Worm (Caenorhabditis elegans): Measurements from ENCODE around the gene gana-1.

The gana-1 gene

ce11 chrV:12039755-12040154 is 47.3 kb upstream of the gana-1 start:
- peak; percentile 34 for TF ChIP-seq nhr-85 (tag)
- TF ChIP-seq nhr-84 (tag; optimal IDR thresholded peaks at IDR 0.05) = no peak
- no peak for TF ChIP-seq aha-1 (tag; optimal IDR thresholded peaks at IDR 0.05)
- TF ChIP-seq lin-14 (GFP tag; optimal IDR thresholded peaks at IDR 0.05) = peak; percentile 29
- no peak for TF ChIP-seq nhr-237 (tag; optimal IDR thresholded peaks at IDR 0.05)
- TF ChIP-seq F16B12.6 (tag; optimal IDR thresholded peaks at IDR 0.05) = no peak
- no peak for TF ChIP-seq dsc-1 (tag; optimal IDR thresholded peaks at IDR 0.05)
- no peak for TF ChIP-seq snu-23 (GFP tag; optimal IDR thresholded peaks at IDR 0.05)
- TF ChIP-seq blmp-1 (tag; optimal IDR thresholded peaks at IDR 0.05) = peak; percentile 28
- TF ChIP-seq sox-4 (tag; optimal IDR thresholded peaks at IDR 0.05) = no peak
- TF ChIP-seq xbp-1 (tag; optimal IDR thresholded peaks at IDR 0.05) = no peak

DNA sequence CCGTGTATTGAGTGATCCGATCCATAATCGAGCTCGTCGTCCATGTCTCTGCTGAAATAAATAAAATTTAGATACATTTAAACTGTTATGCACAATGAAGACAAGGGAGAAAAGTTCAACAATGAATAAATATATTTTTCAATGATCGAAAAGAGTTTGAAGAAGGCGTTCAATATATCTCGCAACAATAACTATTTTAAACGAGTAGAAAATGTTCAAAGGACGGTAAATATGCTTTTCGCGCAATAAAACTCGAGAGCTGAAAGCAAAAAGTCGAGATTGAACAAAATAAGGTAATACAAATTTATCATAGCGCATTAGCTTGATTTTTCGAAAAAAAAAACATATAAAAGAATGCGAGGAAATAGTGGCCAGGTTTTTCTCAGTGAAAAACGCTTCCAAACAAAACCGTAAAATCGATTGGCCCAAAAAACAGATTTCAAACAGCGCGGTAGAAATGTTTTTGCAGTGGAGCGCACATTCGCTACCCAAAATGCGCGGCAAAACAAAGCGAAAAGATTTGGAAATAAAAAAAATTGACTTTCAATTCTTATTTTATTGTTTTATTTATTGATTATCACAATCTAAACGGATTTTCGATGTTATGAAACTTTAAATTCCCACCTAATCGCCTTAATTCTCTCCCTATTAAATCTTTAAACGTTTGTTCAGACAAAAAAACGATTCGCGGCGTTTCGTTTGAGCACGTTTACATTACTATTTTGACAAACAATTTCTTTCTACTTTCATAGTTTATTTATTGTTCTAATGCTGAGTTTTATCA is 46.0 kb upstream of the gana-1 start, which contains the start of the genes kup-1 and F10C2.4:
TSS of gene kup-1 (minus strand) at position 51 of the 784 bp plus-strand sequence.
TSS of gene F10C2.4 (plus strand) at position 734 of the 784 bp plus-strand sequence.
- no peak for TF ChIP-seq unc-130 (tag; optimal IDR thresholded peaks at IDR 0.05)
- TF ChIP-seq alr-1 (tag; optimal IDR thresholded peaks at IDR 0.05; ENCODE audit: borderline replicate concordance) = no peak
- no peak for TF ChIP-seq ztf-4 (tag; optimal IDR thresholded peaks at IDR 0.05)
- peak; percentile 54 for TF ChIP-seq swsn-7 (tag; optimal IDR thresholded peaks at IDR 0.05)
- no peak for TF ChIP-seq nhr-11 (tag; optimal IDR thresholded peaks at IDR 0.05)
- no peak for TF ChIP-seq ama-1 (optimal IDR thresholded peaks at IDR 0.05)
- TF ChIP-seq xbp-1 (tag; optimal IDR thresholded peaks at IDR 0.05) = peak; percentile 64
- TF ChIP-seq snpc-4 (tag; optimal IDR thresholded peaks at IDR 0.05) = peak; percentile 19
- no peak for TF ChIP-seq vab-15 (tag; optimal IDR thresholded peaks at IDR 0.05)
- TF ChIP-seq nhr-85 (tag) = peak; percentile 81
- TF ChIP-seq efl-1 (optimal IDR thresholded peaks at IDR 0.05) = peak; percentile 89 to 95
- TF ChIP-seq efl-1 (GFP tag; optimal IDR thresholded peaks at IDR 0.05 in 1 of 2) = peak; percentile 94 to 99
- TF ChIP-seq elt-2 (tag; optimal IDR thresholded peaks at IDR 0.05) = no peak
- TF ChIP-seq ceh-90 (tag; optimal IDR thresholded peaks at IDR 0.05) = no peak
- TF ChIP-seq lin-35 (GFP tag; optimal IDR thresholded peaks at IDR 0.05) = peak; percentile 93 to 96
- TF ChIP-seq dsc-1 (tag; optimal IDR thresholded peaks at IDR 0.05) = peak; percentile 28
- no peak for TF ChIP-seq nhr-237 (tag; optimal IDR thresholded peaks at IDR 0.05)
- no peak for TF ChIP-seq lin-39 (tag; optimal IDR thresholded peaks at IDR 0.05)
- no peak for TF ChIP-seq sptf-1 (tag; optimal IDR thresholded peaks at IDR 0.05)
- TF ChIP-seq fkh-10 (GFP tag; optimal IDR thresholded peaks at IDR 0.05) = no peak
- TF ChIP-seq lin-15B (tag; optimal IDR thresholded peaks at IDR 0.05) = peak; percentile 74
- no peak for TF ChIP-seq zag-1 (tag; optimal IDR thresholded peaks at IDR 0.05)
- peak; percentile 58 for TF ChIP-seq skn-1 (tag; optimal IDR thresholded peaks at IDR 0.05)
- TF ChIP-seq egl-27 (tag; optimal IDR thresholded peaks at IDR 0.05) = no peak
- no peak for TF ChIP-seq nhr-12 (tag; optimal IDR thresholded peaks at IDR 0.05)
- peak; percentile 82 for TF ChIP-seq nhr-71 (tag; optimal IDR thresholded peaks at IDR 0.05)
- no peak for TF ChIP-seq unc-62 (GFP tag; optimal IDR thresholded peaks at IDR 0.05)
- no peak for TF ChIP-seq pqm-1 (tag; optimal IDR thresholded peaks at IDR 0.05)
- no peak for TF ChIP-seq nhr-76 (tag; optimal IDR thresholded peaks at IDR 0.05)
- TF ChIP-seq unc-86 (tag; optimal IDR thresholded peaks at IDR 0.05) = peak; percentile 48
- peak; percentile 51 for TF ChIP-seq nhr-77 (tag; optimal IDR thresholded peaks at IDR 0.05)
- TF ChIP-seq elt-3 (tag; optimal IDR thresholded peaks at IDR 0.05) = peak in 2 of 6 experiments; percentile 50 to 62
- no peak for TF ChIP-seq sup-37 (GFP tag; optimal IDR thresholded peaks at IDR 0.05)
- TF ChIP-seq nhr-28 (tag; optimal IDR thresholded peaks at IDR 0.05) = no peak
- no peak for TF ChIP-seq nhr-84 (tag; optimal IDR thresholded peaks at IDR 0.05)
- TF ChIP-seq aha-1 (tag; optimal IDR thresholded peaks at IDR 0.05) = no peak
- no peak for TF ChIP-seq ceh-63 (GFP tag; optimal IDR thresholded peaks at IDR 0.05)
- TF ChIP-seq ceh-82 (tag; optimal IDR thresholded peaks at IDR 0.05) = peak in 1 of 3 experiments; percentile 63
- no peak for TF ChIP-seq ceh-8 (GFP tag; optimal IDR thresholded peaks at IDR 0.05)
- TF ChIP-seq irx-1 (tag; optimal IDR thresholded peaks at IDR 0.05) = peak; percentile 34
- TF ChIP-seq mdl-1 (tag; optimal IDR thresholded peaks at IDR 0.05) = no peak
- no peak for TF ChIP-seq Y116A8C.19 (tag; optimal IDR thresholded peaks at IDR 0.05; ENCODE audit: borderline replicate concordance)
- TF ChIP-seq tlp-1 (tag; optimal IDR thresholded peaks at IDR 0.05) = no peak
- no peak for TF ChIP-seq aly-2 (tag; optimal IDR thresholded peaks at IDR 0.05)
- peak; percentile 26 for TF ChIP-seq C04F5.9 (tag; optimal IDR thresholded peaks at IDR 0.05)
- TF ChIP-seq nhr-20 (tag; optimal IDR thresholded peaks at IDR 0.05) = peak; percentile 71
- peak; percentile 11 for TF ChIP-seq F16B12.6 (tag; optimal IDR thresholded peaks at IDR 0.05)
